Fruit fly (Drosophila melanogaster) whole organism, embryonic: ENCODE measurements around the gene lectin-28C.
"Not testable (repeated sequence)": the region's sequence is repeated elsewhere in the genome, so short reads cannot be mapped to it uniquely, and the experiment has no call there.

Experiments
- Awh ChIP-seq: fragments of 200-800 bp; sonication (Bioruptor generic); IDR thresholded peaks from 2 replicates; pipeline ENCODE4, ENCODE4 v1.3.6; 2022; ENCODE audit warnings: missing biosample characterization, missing genetic modification characterization
- CG11247 ChIP-seq: fragments of 200-800 bp; sonication (Bioruptor generic); IDR thresholded peaks from 2 replicates; pipeline ENCODE4 v1.3.6; 2022; ENCODE audit warnings: missing biosample characterization, missing genetic modification characterization
- CG11504 ChIP-seq: fragments of 200-800 bp; sonication (Bioruptor generic); optimal IDR thresholded peaks from 3 replicates; lab custom pipeline; 2019; ENCODE audit warnings: missing biosample characterization, mild to moderate bottlenecking, missing genetic modification characterization, moderate library complexity
- CG13287 ChIP-seq: fragments of 200-800 bp; sonication (Bioruptor generic); IDR thresholded peaks from 2 replicates; pipeline ENCODE4 v1.3.6; 2022; ENCODE audit warnings: missing biosample characterization, missing genetic modification characterization; ENCODE audit not compliant: partially characterized antibody
- CG14860 ChIP-seq: fragments of 200-800 bp; sonication (Bioruptor generic); IDR thresholded peaks from 3 replicates; pipeline ENCODE4 v1.3.6; 2022; ENCODE audit warnings: missing biosample characterization, missing genetic modification characterization; ENCODE audit not compliant: partially characterized antibody
- CG2712 ChIP-seq: fragments of 200-800 bp; optimal IDR thresholded peaks from 3 replicates; lab custom pipeline; 2019; ENCODE audit warnings: missing biosample characterization, mild to moderate bottlenecking, missing genetic modification characterization, moderate library complexity
- CG30403 ChIP-seq: fragments of 200-800 bp; sonication (Bioruptor generic); optimal IDR thresholded peaks from 3 replicates; lab custom pipeline; 2016; ENCODE audit warnings: missing biosample characterization, missing genetic modification characterization
- CG42726 ChIP-seq: fragments of 200-800 bp; sonication (Bioruptor generic); IDR thresholded peaks from 2 replicates; pipeline ENCODE4 v1.3.6; 2022; ENCODE audit warnings: missing biosample characterization, missing genetic modification characterization; ENCODE audit not compliant: partially characterized antibody
- CG6654 ChIP-seq: fragments of 200-800 bp; sonication (Bioruptor generic); optimal IDR thresholded peaks from 2 replicates; lab custom pipeline; 2017; ENCODE audit warnings: missing biosample characterization, mild to moderate bottlenecking, missing genetic modification characterization
- CG6854 ChIP-seq: fragments of 200-800 bp; sonication (Bioruptor generic); optimal IDR thresholded peaks from 3 replicates; lab custom pipeline; 2017; ENCODE audit warnings: missing biosample characterization, mild to moderate bottlenecking, missing genetic modification characterization
- CG8281 ChIP-seq: fragments of 200-800 bp; sonication (Bioruptor generic); optimal IDR thresholded peaks from 2 replicates; lab custom pipeline; 2018; ENCODE audit warnings: missing biosample characterization, mild to moderate bottlenecking, missing genetic modification characterization, moderate library complexity
- CG9817 ChIP-seq: fragments of 200-800 bp; sonication (Bioruptor generic); optimal IDR thresholded peaks from 2 replicates; lab custom pipeline; 2018; ENCODE audit warnings: missing biosample characterization, mild to moderate bottlenecking, missing genetic modification characterization, moderate library complexity
- CTCF ChIP-seq: fragments of 200-800 bp; sonication (Bioruptor generic); optimal IDR thresholded peaks from 2 replicates; lab custom pipeline; 2017; ENCODE audit warnings: missing biosample characterization, mild to moderate bottlenecking, missing genetic modification characterization, moderate library complexity
- Deaf1 ChIP-seq: fragments of 200-800 bp; optimal IDR thresholded peaks from 3 replicates; lab custom pipeline; 2019; ENCODE audit warnings: missing biosample characterization, mild to moderate bottlenecking, missing genetic modification characterization, moderate library complexity
- Dll ChIP-seq: fragments of 200-800 bp; sonication (Bioruptor generic); IDR thresholded peaks from 4 replicates; pipeline ENCODE4 v1.3.6; 2022; ENCODE audit warnings: missing biosample characterization, missing genetic modification characterization; ENCODE audit not compliant: partially characterized antibody
- Ets97D ChIP-seq: fragments of 200-800 bp; sonication (Bioruptor generic); optimal IDR thresholded peaks from 3 replicates; lab custom pipeline; 2016; ENCODE audit warnings: missing biosample characterization, missing genetic modification characterization
- Gug ChIP-seq: fragments of 200-800 bp; sonication (Bioruptor generic); IDR thresholded peaks from 4 replicates; pipeline ENCODE4 v1.3.6; 2022; ENCODE audit warnings: missing biosample characterization, missing genetic modification characterization
- H2.0 ChIP-seq: fragments of 200-800 bp; sonication (Bioruptor generic); IDR thresholded peaks from 2 replicates; pipeline ENCODE4 v1.3.6; 2022; ENCODE audit warnings: missing biosample characterization, missing genetic modification characterization
- Med ChIP-seq: fragments of 200-800 bp; sonication (Bioruptor generic); peaks from one replicate; lab custom pipeline; 2016; ENCODE audit warnings: missing biosample characterization, missing genetic modification characterization, mild to moderate bottlenecking, inconsistent platforms, moderate library complexity
- Nf-YA ChIP-seq: fragments of 200-800 bp; sonication (Bioruptor generic); IDR thresholded peaks from 2 replicates; pipeline ENCODE4 v1.3.6; 2022; ENCODE audit warnings: missing biosample characterization, missing genetic modification characterization
- Rfx ChIP-seq: fragments of 200-800 bp; sonication (Bioruptor generic); IDR thresholded peaks from 2 replicates; pipeline ENCODE4 v1.3.6; 2022; ENCODE audit warnings: missing biosample characterization, missing genetic modification characterization
- amos ChIP-seq: fragments of 200-800 bp; sonication (Bioruptor generic); IDR thresholded peaks from 2 replicates; pipeline ENCODE4 v1.3.6; 2022; ENCODE audit warnings: missing biosample characterization, missing genetic modification characterization; ENCODE audit not compliant: partially characterized antibody
- ato ChIP-seq: fragments of 200-800 bp; sonication (Bioruptor generic); IDR thresholded peaks from 2 replicates; pipeline ENCODE4 v1.3.6; 2022; ENCODE audit warnings: missing biosample characterization, missing genetic modification characterization; ENCODE audit not compliant: partially characterized antibody
- cad ChIP-seq: fragments of >200 bp; optimal IDR thresholded peaks from 2 replicates; lab custom pipeline; 2017; ENCODE audit warnings: missing biosample characterization, missing genetic modification characterization
- grau ChIP-seq: fragments of 200-800 bp; optimal IDR thresholded peaks from 3 replicates; lab custom pipeline; 2019; ENCODE audit warnings: missing biosample characterization, mild to moderate bottlenecking, missing genetic modification characterization, moderate library complexity
- ind ChIP-seq: fragments of 200-800 bp; sonication (Bioruptor generic); optimal IDR thresholded peaks from 3 replicates; lab custom pipeline; 2016; ENCODE audit warnings: missing biosample characterization, missing genetic modification characterization
- knrl ChIP-seq: fragments of 200-800 bp; sonication (Bioruptor generic); IDR thresholded peaks from 3 replicates; pipeline ENCODE4 v1.3.6; 2022; ENCODE audit warnings: missing biosample characterization, missing genetic modification characterization; ENCODE audit not compliant: partially characterized antibody
- lola ChIP-seq, 3 experiments: fragments of >200 bp in 2 of 3; fragments of 200-800 bp in 1 of 3; sonication (Bioruptor generic) in 1 of 3; optimal IDR thresholded peaks; 2 replicates each; lab custom pipeline; 2017 to 2019; ENCODE audit warnings: missing biosample characterization in 3 of 3, missing genetic modification characterization in 3 of 3, mild to moderate bottlenecking in 1 of 3, moderate library complexity in 1 of 3
- pan ChIP-seq, 4 experiments: fragments of >200 bp in 3 of 4; fragments of 200-800 bp in 1 of 4; sonication (Bioruptor generic) in 1 of 4; optimal IDR thresholded peaks in 3 of 4; IDR thresholded peaks in 1 of 4; 2 replicates each; pipeline versions ENCODE4 v1.3.6 to Lab custom; 2017 to 2022; ENCODE audit warnings: missing biosample characterization in 2 of 4, missing genetic modification characterization in 2 of 4, mixed read lengths in 1 of 4
- pzg ChIP-seq: fragments of 200-800 bp; sonication (Bioruptor generic); optimal IDR thresholded peaks from 3 replicates; lab custom pipeline; 2018; ENCODE audit warnings: missing biosample characterization, mild to moderate bottlenecking, missing genetic modification characterization, moderate library complexity
- slbo ChIP-seq: fragments of 200-800 bp; sonication (Bioruptor generic); IDR thresholded peaks from 2 replicates; pipeline ENCODE4 v1.3.6; 2022; ENCODE audit warnings: missing biosample characterization, missing genetic modification characterization
- sob ChIP-seq: fragments of 200-800 bp; sonication (Bioruptor generic); IDR thresholded peaks from 2 replicates; pipeline ENCODE4 v1.3.6; 2022; ENCODE audit warnings: missing biosample characterization, missing genetic modification characterization
- tna ChIP-seq: fragments of 200-800 bp; sonication (Bioruptor generic); IDR thresholded peaks from 2 replicates; pipeline ENCODE4 v1.3.6; 2022; ENCODE audit warnings: missing biosample characterization, missing genetic modification characterization; ENCODE audit not compliant: partially characterized antibody
- vvl ChIP-seq: fragments of 200-800 bp; sonication (Bioruptor generic); IDR thresholded peaks from 2 replicates; pipeline ENCODE4 v1.3.6; 2022; ENCODE audit warnings: missing biosample characterization, missing genetic modification characterization
- z ChIP-seq: fragments of 200-800 bp; sonication (Bioruptor generic); IDR thresholded peaks from 3 replicates; pipeline ENCODE4 v1.3.6; 2022; ENCODE audit warnings: missing biosample characterization, missing genetic modification characterization
- zfh1 ChIP-seq: fragments of 200-800 bp; sonication (Bioruptor generic); IDR thresholded peaks from 3 replicates; pipeline ENCODE4 v1.3.6; 2022; ENCODE audit warnings: missing biosample characterization, missing genetic modification characterization

lectin-28C gene

dm6 chr2L:7856380-7857127, at the start of gene lectin-28C (continued):
- TF ChIP-seq CG2712 (peak; percentile 11), CG6854 (peak; percentile 48), sob (peak; percentile 24; the same call in 1 of the 2 replicates), CG6654 (GFP tag; lab: Kevin White, UChicago) (peak; percentile 100), pzg (GFP tag; lab: Kevin White, UChicago) (peak; percentile 16), CG9817 (peak; percentile 8), vvl (peak; percentile 47; the same call in 1 of the 2 replicates), H2.0 (GFP tag; lab: Robert Waterston, UW) (0 out of 2 replicates have a peak, but pooled peaks have one; percentile 14), CG42726 (GFP tag; lab: Robert Waterston, UW) (peak; percentile 72), zfh1 (GFP tag; lab: Robert Waterston, UW) (peak; percentile 35; the same call in 1 of the 3 replicates), slbo (GFP tag; lab: Robert Waterston, UW) (0 out of 2 replicates have a peak, but pooled peaks have one; percentile 32), CG13287 (peak; percentile 65), Med (GFP tag; lab: Kevin White, UChicago) (peak; percentile 70), CG11504 (tag; lab: Kevin White, UChicago) (peak; percentile 44), cad (GFP tag; lab: Kevin White, UChicago) (peak; percentile 94), grau (tag; lab: Kevin White, UChicago) (peak; percentile 1), Deaf1 (peak; percentile 8), CG30403 (GFP tag; lab: Kevin White, UChicago) (peak; percentile 4), ato (GFP tag; lab: Robert Waterston, UW) (peak; percentile 60; the same call in 1 of the 2 replicates), Dll (GFP tag; lab: Robert Waterston, UW) (peak; percentile 22; the same call in 1 of the 4 replicates), pan (GFP tag; optimal IDR thresholded peaks at IDR 0.05 in 1 of 2, IDR thresholded peaks at IDR 0.05 in 1 of 2) (peak in 1 of 2 experiments; percentile 45), Ets97D (GFP tag; lab: Kevin White, UChicago) (peak; percentile 36), amos (GFP tag; lab: Robert Waterston, UW) (peak; percentile 61), tna (GFP tag; lab: Robert Waterston, UW) (peak; percentile 32; the same call in 1 of the 2 replicates), CG14860 (GFP tag; lab: Robert Waterston, UW) (0 out of 3 replicates have a peak, but pooled peaks have one; percentile 32), CG11247 (GFP tag; lab: Robert Waterston, UW) (peak; percentile 21; the same call in 1 of the 2 replicates), Awh (GFP tag; lab: Robert Waterston, UW) (0 out of 2 replicates have a peak, but pooled peaks have one; percentile 10), ind (GFP tag; lab: Kevin White, UChicago) (peak; percentile 22), Gug (GFP tag; lab: Robert Waterston, UW) (peak; percentile 44; the same call in 1 of the 4 replicates), Rfx (GFP tag; lab: Robert Waterston, UW) (peak; percentile 64), CTCF (GFP tag; lab: Kevin White, UChicago) (peak; percentile 95), knrl (GFP tag; lab: Robert Waterston, UW) (peak; percentile 47; the same call in 2 of the 3 replicates)
- not testable (repeated sequence) for TF ChIP-seq pan (optimal IDR thresholded peaks at IDR 0.05; lab: Kevin White, UChicago)

dm6 chr2L:7807563-7807962, 49.3 kb upstream of the lectin-28C start:
- no peak for TF ChIP-seq lola (GFP tag; optimal IDR thresholded peaks at IDR 0.05; lab: Kevin White, UChicago)
- peak; percentile 21 for TF ChIP-seq Med (GFP tag; lab: Kevin White, UChicago)
- no peak for TF ChIP-seq Nf-YA
- TF ChIP-seq z (GFP tag; lab: Robert Waterston, UW) = no peak
- TF ChIP-seq CG8281 (tag; lab: Kevin White, UChicago) = peak; percentile 95
